Fruit fly (Drosophila melanogaster): ENCODE results near the gene Slbp.
A peak's percentile ranks its signal among the peaks of the same experiment; 100 is the strongest.

The Slbp gene

DNA sequence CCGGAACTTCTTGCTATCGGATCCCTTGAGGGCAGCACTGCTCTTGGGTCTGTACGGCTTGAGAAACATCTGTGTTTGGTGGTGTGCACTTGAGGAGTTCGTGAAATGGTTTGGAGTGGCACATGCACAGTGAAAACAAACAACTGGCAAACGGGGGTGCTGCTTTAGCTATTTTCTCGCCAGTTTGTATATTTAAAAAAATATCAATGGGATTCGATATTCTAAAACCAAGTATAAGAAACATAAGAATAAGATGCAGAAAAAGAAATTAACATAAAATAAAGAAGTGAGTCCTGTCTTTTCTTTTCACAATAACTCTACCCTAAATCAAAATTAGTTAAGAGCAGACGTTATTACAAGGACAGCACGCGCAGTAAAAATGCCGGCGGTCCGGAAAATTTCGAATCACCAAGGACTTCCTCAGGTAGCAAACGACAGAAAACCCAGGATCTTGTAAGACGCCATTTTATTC, 1.4 kb downstream of the Slbp start, which contains the start of gene eIF2D (continued):
- TF ChIP-seq E2f1 (GFP tag; IDR thresholded peaks at IDR 0.05): no peak
- TF ChIP-seq CG15601 (tag; optimal IDR thresholded peaks at IDR 0.05): peak; percentile 32
- peak; percentile 34; the same call in 1 of the 3 replicates for TF ChIP-seq Aef1 (GFP tag; IDR thresholded peaks at IDR 0.05)
- TF ChIP-seq HLH54F (GFP tag; optimal IDR thresholded peaks at IDR 0.05): no peak
- peak; percentile 9 for TF ChIP-seq Side (GFP tag; optimal IDR thresholded peaks at IDR 0.05)
- no peak for TF ChIP-seq maf-S (GFP tag; optimal IDR thresholded peaks at IDR 0.05)
- TF ChIP-seq TFAM (GFP tag; optimal IDR thresholded peaks at IDR 0.05): no peak
- TF ChIP-seq HLH3B (GFP tag; IDR thresholded peaks at IDR 0.05): peak; percentile 61; the same call in 1 of the 2 replicates
- peak; percentile 49 for TF ChIP-seq Oli (tag; optimal IDR thresholded peaks at IDR 0.05)
- TF ChIP-seq Mad (GFP tag; optimal IDR thresholded peaks at IDR 0.05): peak; percentile 42
- no peak for TF ChIP-seq CG30431 (GFP tag; optimal IDR thresholded peaks at IDR 0.05)
- no peak for TF ChIP-seq Tbp (GFP tag; optimal IDR thresholded peaks at IDR 0.05)
- peak; percentile 58 for TF ChIP-seq slp2 (GFP tag; optimal IDR thresholded peaks at IDR 0.05)
- TF ChIP-seq lov (optimal IDR thresholded peaks at IDR 0.05): no peak
- TF ChIP-seq lov (GFP tag; IDR thresholded peaks at IDR 0.05): 0 out of 3 replicates have a peak, but pooled peaks have one; percentile 4
- peak; percentile 27 for TF ChIP-seq Hr3 (GFP tag; optimal IDR thresholded peaks at IDR 0.05)
- no peak for TF ChIP-seq CG17612 (GFP tag; IDR thresholded peaks at IDR 0.05)
- peak in 1 of 2 experiments; percentile 57 for TF ChIP-seq crp (GFP tag; optimal IDR thresholded peaks at IDR 0.05)
- no peak for TF ChIP-seq tio (GFP tag; optimal IDR thresholded peaks at IDR 0.05)
- TF ChIP-seq tap (tag; optimal IDR thresholded peaks at IDR 0.05): no peak
- no peak for TF ChIP-seq CG2889 (GFP tag; IDR thresholded peaks at IDR 0.05)
- TF ChIP-seq CG8924 (tag; optimal IDR thresholded peaks at IDR 0.05): peak; percentile 67
- peak; percentile 10; the same call in 1 of the 2 replicates for TF ChIP-seq esg (GFP tag; conservative IDR thresholded peaks at IDR 0.05)
- no peak for TF ChIP-seq CG14965 (GFP tag; optimal IDR thresholded peaks at IDR 0.05; ENCODE audit: borderline replicate concordance)
- TF ChIP-seq CG7987 (GFP tag; optimal IDR thresholded peaks at IDR 0.05): no peak
- TF ChIP-seq CG9876 (GFP tag; optimal IDR thresholded peaks at IDR 0.05): no peak
- no peak for TF ChIP-seq sc (optimal IDR thresholded peaks at IDR 0.05)
- TF ChIP-seq sc (GFP tag; optimal IDR thresholded peaks at IDR 0.05): no peak
- no peak for TF ChIP-seq CG6654 (GFP tag; optimal IDR thresholded peaks at IDR 0.05)
- TF ChIP-seq CG3163 (GFP tag; optimal IDR thresholded peaks at IDR 0.05): no peak
- peak; percentile 19 for TF ChIP-seq CG1529 (GFP tag; optimal IDR thresholded peaks at IDR 0.05)
- TF ChIP-seq ham (GFP tag; IDR thresholded peaks at IDR 0.05): no peak
- TF ChIP-seq CG1603 (tag; optimal IDR thresholded peaks at IDR 0.05): peak; percentile 47
- TF ChIP-seq hbn (GFP tag; IDR thresholded peaks at IDR 0.05; ENCODE audit: partially characterized antibody): no peak
- no peak for TF ChIP-seq vnd (GFP tag; IDR thresholded peaks at IDR 0.05; ENCODE audit: partially characterized antibody)
- no peak for TF ChIP-seq CG6175 (GFP tag; IDR thresholded peaks at IDR 0.05)
- TF ChIP-seq Max (GFP tag; optimal IDR thresholded peaks at IDR 0.05): peak; percentile 58
- peak; percentile 52; the same call in 1 of the 2 replicates for TF ChIP-seq CG14441 (GFP tag; IDR thresholded peaks at IDR 0.05)
- TF ChIP-seq yki (optimal IDR thresholded peaks at IDR 0.05): no peak
- peak; percentile 76 for TF ChIP-seq Rfx (GFP tag; IDR thresholded peaks at IDR 0.05)
- TF ChIP-seq CG17361 (GFP tag; IDR thresholded peaks at IDR 0.05): peak; percentile 77
- no peak for TF ChIP-seq dan (GFP tag; IDR thresholded peaks at IDR 0.05)
- TF ChIP-seq Usf (GFP tag; optimal IDR thresholded peaks at IDR 0.05): no peak
- peak; percentile 20 for TF ChIP-seq HmgD (GFP tag; optimal IDR thresholded peaks at IDR 0.05)
- no peak for TF ChIP-seq sim (GFP tag; IDR thresholded peaks at IDR 0.05)
- TF ChIP-seq Xbp1 (GFP tag; optimal IDR thresholded peaks at IDR 0.05): peak; percentile 46
- TF ChIP-seq CHES-1-like (GFP tag; optimal IDR thresholded peaks at IDR 0.05): no peak
- peak; percentile 40; the same call in 1 of the 3 replicates for TF ChIP-seq CG2199 (GFP tag; IDR thresholded peaks at IDR 0.05)
- TF ChIP-seq org-1 (GFP tag; optimal IDR thresholded peaks at IDR 0.05): no peak
- peak; percentile 57 for TF ChIP-seq ind (GFP tag; optimal IDR thresholded peaks at IDR 0.05)
- peak; percentile 72 for TF ChIP-seq Meics (GFP tag; optimal IDR thresholded peaks at IDR 0.05)
- peak; percentile 77 for TF ChIP-seq lab (GFP tag; optimal IDR thresholded peaks at IDR 0.05)
- TF ChIP-seq Lpt (GFP tag; optimal IDR thresholded peaks at IDR 0.05): no peak

Data from whole organism, embryonic.